Fruit fly (Drosophila melanogaster) whole organism, wandering third instar larva: Measurements from ENCODE around the gene CG31360.

Source experiments
- Abd-B ChIP-seq: fragments of >200 bp; optimal IDR thresholded peaks from 2 replicates; lab custom pipeline; 2017; ENCODE audit warnings: missing biosample characterization, missing genetic modification characterization
- CG32264 ChIP-seq: fragments of 200-800 bp; sonication (Bioruptor generic); optimal IDR thresholded peaks from 2 replicates; lab custom pipeline; 2016; ENCODE audit warnings: missing biosample characterization, missing genetic modification characterization
- CG9705 ChIP-seq: fragments of 200-800 bp; sonication (Bioruptor generic); optimal IDR thresholded peaks from 2 replicates; lab custom pipeline; 2018; ENCODE audit warnings: missing biosample characterization, mild to moderate bottlenecking, missing genetic modification characterization
- CrebA ChIP-seq: fragments of 200-800 bp; sonication (Bioruptor generic); optimal IDR thresholded peaks from 2 replicates; lab custom pipeline; 2016; ENCODE audit warnings: missing biosample characterization, mild to moderate bottlenecking, missing genetic modification characterization, borderline replicate concordance
- Dfd ChIP-seq: fragments of >200 bp; optimal IDR thresholded peaks from 2 replicates; lab custom pipeline; 2017; ENCODE audit warnings: missing biosample characterization, missing genetic modification characterization
- Dif ChIP-seq: fragments of 200-275, 200-300 bp; sonication (Bioruptor generic); optimal IDR thresholded peaks from 2 replicates; lab custom pipeline; 2018; ENCODE audit warnings: missing biosample characterization, missing genetic modification characterization; ENCODE audit not compliant: partially characterized antibody
- GATAd ChIP-seq: sonication (Bioruptor generic); optimal IDR thresholded peaks from 2 replicates; lab custom pipeline; 2016; ENCODE audit warnings: missing biosample characterization, missing genetic modification characterization
- HLH106 ChIP-seq: fragments of 200-800 bp; optimal IDR thresholded peaks from 3 replicates; lab custom pipeline; 2019; ENCODE audit warnings: missing biosample characterization, mild to moderate bottlenecking, missing genetic modification characterization, moderate library complexity
- Hnf4 ChIP-seq: fragments of 200-800 bp; sonication (Bioruptor generic); optimal IDR thresholded peaks from 2 replicates; lab custom pipeline; 2016; ENCODE audit warnings: missing biosample characterization, mild to moderate bottlenecking, missing genetic modification characterization
- Hr78 ChIP-seq: fragments of >200 bp; optimal IDR thresholded peaks from 2 replicates; lab custom pipeline; 2017; ENCODE audit warnings: missing biosample characterization, missing genetic modification characterization
- Hr83 ChIP-seq: fragments of 200-300 bp; sonication (Bioruptor generic); optimal IDR thresholded peaks from 2 replicates; lab custom pipeline; 2016; ENCODE audit warnings: missing biosample characterization, mild to moderate bottlenecking, missing genetic modification characterization, moderate library complexity; ENCODE audit not compliant: poor library complexity, severe bottlenecking
- Jra ChIP-seq: sonication (Bioruptor generic); optimal IDR thresholded peaks from 2 replicates; lab custom pipeline; 2016; ENCODE audit warnings: missing biosample characterization, missing genetic modification characterization
- Mio ChIP-seq: sonication (Bioruptor generic); optimal IDR thresholded peaks from 2 replicates; lab custom pipeline; 2016; ENCODE audit warnings: missing biosample characterization, missing genetic modification characterization
- Myc ChIP-seq: fragments of >200 bp; optimal IDR thresholded peaks from 2 replicates; lab custom pipeline; 2017
- N ChIP-seq: fragments of >200 bp; optimal IDR thresholded peaks from 2 replicates; lab custom pipeline; 2018; ENCODE audit warnings: missing biosample characterization, missing external identifiers, missing genetic modification characterization
- OdsH ChIP-seq: fragments of 200-800 bp; sonication (Bioruptor generic); optimal IDR thresholded peaks from 2 replicates; lab custom pipeline; 2016; ENCODE audit warnings: missing biosample characterization, mild to moderate bottlenecking, missing genetic modification characterization
- Rel ChIP-seq, 2 experiments: fragments of 200-800 bp; sonication (Bioruptor generic) in 1 of 2; optimal IDR thresholded peaks; 2 replicates in 1 of 2; 3 replicates in 1 of 2; lab custom pipeline; 2016 to 2019; ENCODE audit warnings: mild to moderate bottlenecking in 2 of 2, missing biosample characterization in 2 of 2, missing genetic modification characterization in 2 of 2, moderate library complexity in 1 of 2
- Sp1 ChIP-seq: fragments of 200-800 bp; sonication (Bioruptor generic); optimal IDR thresholded peaks from 3 replicates; lab custom pipeline; 2019; ENCODE audit warnings: missing biosample characterization, mild to moderate bottlenecking, missing genetic modification characterization, moderate library complexity
- Vsx2 ChIP-seq: fragments of 200-300, 225-300 bp; sonication (Bioruptor generic); optimal IDR thresholded peaks from 2 replicates; lab custom pipeline; 2018; ENCODE audit warnings: missing biosample characterization, missing genetic modification characterization; ENCODE audit not compliant: partially characterized antibody
- br ChIP-seq: fragments of 200-800 bp; sonication (Bioruptor generic); optimal IDR thresholded peaks from 2 replicates; lab custom pipeline; 2016; ENCODE audit warnings: missing biosample characterization, missing genetic modification characterization
- brk ChIP-seq: fragments of 200-800 bp; sonication (Bioruptor generic); optimal IDR thresholded peaks from 2 replicates; lab custom pipeline; 2016; ENCODE audit warnings: missing biosample characterization, mild to moderate bottlenecking, missing genetic modification characterization
- dl ChIP-seq, 2 experiments: fragments of 175-275, 200-275 bp in 1 of 2; fragments of 200-275 bp in 1 of 2; sonication (Bioruptor generic); optimal IDR thresholded peaks; lab custom pipeline; 2018; ENCODE audit warnings: mild to moderate bottlenecking in 2 of 2, missing biosample characterization in 2 of 2, missing genetic modification characterization in 2 of 2, moderate library complexity in 2 of 2; ENCODE audit not compliant: partially characterized antibody in 2 of 2, insufficient read depth in 1 of 2
- dmrt93B ChIP-seq: fragments of 200-800 bp; sonication (Bioruptor generic); optimal IDR thresholded peaks from 2 replicates; lab custom pipeline; 2018; ENCODE audit warnings: missing biosample characterization, mild to moderate bottlenecking, missing genetic modification characterization
- dsf ChIP-seq: sonication (Bioruptor generic); optimal IDR thresholded peaks from 2 replicates; lab custom pipeline; 2016; ENCODE audit warnings: missing biosample characterization, missing genetic modification characterization, borderline replicate concordance
- ey ChIP-seq: fragments of 200-800 bp; sonication (Bioruptor generic); optimal IDR thresholded peaks from 2 replicates; lab custom pipeline; 2016; ENCODE audit warnings: missing biosample characterization, missing genetic modification characterization
- foxo ChIP-seq, 2 experiments: fragments of 200-800 bp; sonication (Bioruptor generic); optimal IDR thresholded peaks; 2 replicates in 1 of 2; 3 replicates in 1 of 2; lab custom pipeline; 2016 to 2017; ENCODE audit warnings: missing biosample characterization in 2 of 2, missing genetic modification characterization in 2 of 2
- fru ChIP-seq: fragments of 200-800 bp; sonication (Bioruptor generic); optimal IDR thresholded peaks from 3 replicates; lab custom pipeline; 2016; ENCODE audit warnings: missing biosample characterization, mild to moderate bottlenecking, missing genetic modification characterization
- h ChIP-seq: fragments of 200-800 bp; sonication (Bioruptor generic); optimal IDR thresholded peaks from 3 replicates; lab custom pipeline; 2016; ENCODE audit warnings: missing biosample characterization, mild to moderate bottlenecking, missing genetic modification characterization
- jim ChIP-seq: fragments of 175-275, 200-325 bp; sonication (Bioruptor generic); optimal IDR thresholded peaks from 2 replicates; lab custom pipeline; 2016; ENCODE audit warnings: missing biosample characterization, mild to moderate bottlenecking, missing genetic modification characterization
- lola ChIP-seq: fragments of >200 bp; optimal IDR thresholded peaks from 2 replicates; lab custom pipeline; 2017; ENCODE audit warnings: missing biosample characterization, missing genetic modification characterization
- pan ChIP-seq: fragments of >200 bp; optimal IDR thresholded peaks from 2 replicates; lab custom pipeline; 2017
- psq ChIP-seq: fragments of 200-800 bp; sonication (Bioruptor generic); optimal IDR thresholded peaks from 3 replicates; lab custom pipeline; 2017; ENCODE audit warnings: missing biosample characterization, mild to moderate bottlenecking, missing genetic modification characterization, moderate library complexity
- rgr ChIP-seq: fragments of 200-800 bp; sonication (Bioruptor generic); optimal IDR thresholded peaks from 3 replicates; lab custom pipeline; 2016; ENCODE audit warnings: missing biosample characterization, mild to moderate bottlenecking, missing genetic modification characterization
- sage ChIP-seq: fragments of 200-800 bp; sonication (Bioruptor generic); optimal IDR thresholded peaks from 2 replicates; lab custom pipeline; 2016; ENCODE audit warnings: missing biosample characterization, mild to moderate bottlenecking, missing genetic modification characterization
- sv ChIP-seq: fragments of 200-800 bp; sonication (Bioruptor generic); optimal IDR thresholded peaks from 3 replicates; lab custom pipeline; 2016; ENCODE audit warnings: missing biosample characterization, missing genetic modification characterization
- tai ChIP-seq: sonication (Bioruptor generic); optimal IDR thresholded peaks from 2 replicates; lab custom pipeline; 2016; ENCODE audit warnings: missing biosample characterization, missing genetic modification characterization
- usp ChIP-seq: fragments of >200 bp; optimal IDR thresholded peaks from 2 replicates; lab custom pipeline; 2017; ENCODE audit warnings: missing biosample characterization, missing genetic modification characterization
- woc ChIP-seq: sonication (Bioruptor generic); optimal IDR thresholded peaks from 2 replicates; lab custom pipeline; 2016; ENCODE audit warnings: missing biosample characterization, mild to moderate bottlenecking, missing genetic modification characterization

CG31360 gene

DNA sequence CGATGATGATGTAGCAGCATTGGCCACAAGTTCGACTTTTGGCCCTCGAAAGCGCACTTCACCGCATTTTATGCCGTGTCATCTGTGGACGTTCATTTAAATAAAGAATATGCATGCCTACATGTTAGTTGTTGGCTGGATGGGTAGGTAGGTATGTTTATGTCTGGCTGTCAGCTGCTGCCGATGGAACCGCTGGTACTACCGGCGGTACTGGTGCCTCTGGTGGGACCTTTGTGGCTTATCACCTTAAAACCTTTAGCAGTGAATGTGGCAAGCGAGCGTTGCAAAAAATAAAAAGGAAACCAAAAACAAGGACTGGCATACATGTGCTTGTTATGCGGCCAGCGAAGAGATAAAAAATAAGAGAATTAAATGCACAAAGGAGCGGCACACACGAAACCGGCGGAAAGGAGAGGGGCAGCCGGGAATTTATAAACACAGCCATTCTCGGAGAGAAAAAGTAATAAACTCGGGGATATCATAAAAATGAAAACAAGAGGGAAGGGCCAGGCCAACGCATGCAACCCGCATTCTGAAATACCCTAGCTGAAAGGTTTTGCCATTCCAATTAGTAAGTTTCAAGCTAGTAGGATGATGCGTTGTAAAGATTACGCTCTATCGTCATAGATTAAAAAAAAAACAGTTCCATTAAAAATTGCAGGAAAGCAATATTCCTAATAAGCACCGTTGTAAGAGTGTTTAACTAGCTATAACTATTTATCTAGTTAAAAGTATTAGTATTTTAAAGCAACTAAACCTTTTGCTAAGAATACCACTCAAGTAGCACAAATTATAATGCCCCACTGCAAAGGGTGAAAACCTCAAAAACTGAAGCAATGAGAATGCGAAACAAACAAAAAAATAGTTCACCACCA is 17.3 kb downstream of the CG31360 start:
- TF ChIP-seq CrebA (GFP tag; lab: Kevin White, UChicago) (peak; percentile 21), Mio (no peak), psq (GFP tag; lab: Kevin White, UChicago) (peak; percentile 46), Rel (GFP tag; optimal IDR thresholded peaks at IDR 0.05; lab: Kevin White, UChicago) (no peak), Rel (tag; optimal IDR thresholded peaks at IDR 0.05; lab: Kevin White, UChicago) (peak; percentile 60), OdsH (GFP tag; lab: Kevin White, UChicago) (peak; percentile 56), lola (no peak), brk (GFP tag; lab: Kevin White, UChicago) (no peak), dmrt93B (GFP tag; lab: Kevin White, UChicago) (peak; percentile 5), br (GFP tag; lab: Kevin White, UChicago) (peak; percentile 41), rgr (GFP tag; lab: Kevin White, UChicago) (peak; percentile 35), fru (peak; percentile 66), N (GFP tag; lab: Kevin White, UChicago) (no peak), ey (peak; percentile 69), woc (GFP tag; lab: Kevin White, UChicago) (peak; percentile 44), Sp1 (GFP tag; lab: Kevin White, UChicago) (peak; percentile 35), foxo (GFP tag; optimal IDR thresholded peaks at IDR 0.05; lab: Kevin White, UChicago) (peak in 1 of 2 experiments; percentile 75), HLH106 (tag; lab: Kevin White, UChicago) (peak; percentile 52), h (peak; percentile 54), sage (GFP tag; lab: Kevin White, UChicago) (no peak)

- TF ChIP-seq CG32264 (GFP tag; lab: Kevin White, UChicago), result peak; percentile 86
- peak; percentile 82 for TF ChIP-seq HLH106 (tag; lab: Kevin White, UChicago)
- peak; percentile 73 for TF ChIP-seq psq (GFP tag; lab: Kevin White, UChicago)
- TF ChIP-seq Dif, result no peak
- peak; percentile 81 for TF ChIP-seq tai (GFP tag; lab: Kevin White, UChicago)
- TF ChIP-seq brk (GFP tag; lab: Kevin White, UChicago), result peak; percentile 43
- no peak for TF ChIP-seq lola
- no peak for TF ChIP-seq usp (GFP tag; lab: Kevin White, UChicago)
- TF ChIP-seq Sp1 (GFP tag; lab: Kevin White, UChicago), result peak; percentile 89
- peak; percentile 87 for TF ChIP-seq br (GFP tag; lab: Kevin White, UChicago)
- no peak for TF ChIP-seq dl (GFP tag; optimal IDR thresholded peaks at IDR 0.05; lab: Kevin White, UChicago; ENCODE audit: insufficient read depth in 1 of 2, partially characterized antibody in 2 of 2)
- TF ChIP-seq Hnf4 (GFP tag; lab: Kevin White, UChicago), result peak; percentile 60
- TF ChIP-seq Vsx2 (GFP tag; lab: Kevin White, UChicago), result no peak
- TF ChIP-seq sv (GFP tag; lab: Kevin White, UChicago), result no peak
- TF ChIP-seq Hr83, result no peak
- no peak for TF ChIP-seq jim (GFP tag; lab: Kevin White, UChicago)
- peak; percentile 76 for TF ChIP-seq woc (GFP tag; lab: Kevin White, UChicago)
- peak; percentile 54 for TF ChIP-seq CG9705 (GFP tag; lab: Kevin White, UChicago)
- TF ChIP-seq Hr78 (GFP tag; lab: Kevin White, UChicago), result no peak
- TF ChIP-seq N (GFP tag; lab: Kevin White, UChicago), result no peak
- peak in 1 of 2 experiments; percentile 91 for TF ChIP-seq foxo (GFP tag; optimal IDR thresholded peaks at IDR 0.05; lab: Kevin White, UChicago)
- no peak for TF ChIP-seq CrebA (GFP tag; lab: Kevin White, UChicago)
- TF ChIP-seq Abd-B (GFP tag; lab: Kevin White, UChicago), result no peak
- peak; percentile 94 for TF ChIP-seq ey
- peak; percentile 91 for TF ChIP-seq OdsH (GFP tag; lab: Kevin White, UChicago)
- TF ChIP-seq rgr (GFP tag; lab: Kevin White, UChicago), result peak; percentile 90
- TF ChIP-seq Jra (GFP tag; lab: Kevin White, UChicago), result peak; percentile 58
- no peak for TF ChIP-seq Rel (GFP tag; optimal IDR thresholded peaks at IDR 0.05; lab: Kevin White, UChicago)
- no peak for TF ChIP-seq Rel (tag; optimal IDR thresholded peaks at IDR 0.05; lab: Kevin White, UChicago)
- no peak for TF ChIP-seq Myc (lab: Kevin White, UChicago)
- TF ChIP-seq Mio, result peak; percentile 7
- TF ChIP-seq Dfd (GFP tag; lab: Kevin White, UChicago), result no peak
- no peak for TF ChIP-seq dsf (GFP tag; lab: Kevin White, UChicago)
- peak; percentile 90 for TF ChIP-seq dmrt93B (GFP tag; lab: Kevin White, UChicago)
- TF ChIP-seq GATAd (GFP tag; lab: Kevin White, UChicago), result no peak
- TF ChIP-seq h, result peak; percentile 91
- no peak for TF ChIP-seq pan
- TF ChIP-seq fru, result peak; percentile 93
- TF ChIP-seq sage (GFP tag; lab: Kevin White, UChicago), result peak; percentile 58
- TF ChIP-seq, all 38 proteins: peak for 20
Measured at dm6 chr3R:17703024-17703690, 18.3 kb downstream of the CG31360 start.
